Fruit fly (Drosophila melanogaster) whole organism, adult: ENCODE results near the gene CG1316.

ENCODE experiments used
- CG11617 ChIP-seq: fragments of 200-800 bp; sonication (Bioruptor generic); optimal IDR thresholded peaks from 2 replicates; lab custom pipeline; 2017; ENCODE audit warnings: mild to moderate bottlenecking, missing biosample characterization, missing genetic modification reagents, missing genetic modification characterization
- CG12768 ChIP-seq: fragments of 200-800 bp; sonication (Bioruptor generic); optimal IDR thresholded peaks from 2 replicates; lab custom pipeline; 2017; ENCODE audit warnings: missing biosample characterization, missing genetic modification characterization, mild to moderate bottlenecking, moderate library complexity, missing genetic modification reagents
- CG33017 ChIP-seq: fragments of 200-800 bp; sonication (Bioruptor generic); optimal IDR thresholded peaks from 2 replicates; lab custom pipeline; 2018; ENCODE audit warnings: missing biosample characterization, mild to moderate bottlenecking, missing genetic modification characterization, moderate library complexity
- CG7101 ChIP-seq: fragments of 200-800 bp; sonication (Bioruptor generic); optimal IDR thresholded peaks from 2 replicates; lab custom pipeline; 2018; ENCODE audit warnings: missing biosample characterization, mild to moderate bottlenecking, missing genetic modification characterization, moderate library complexity
- Crg-1 ChIP-seq: fragments of 200-800 bp; sonication (Bioruptor generic); optimal IDR thresholded peaks from 2 replicates; lab custom pipeline; 2016; ENCODE audit warnings: missing biosample characterization, missing genetic modification characterization
- Mnt ChIP-seq: fragments of 200-800 bp; sonication (Bioruptor generic); optimal IDR thresholded peaks from 2 replicates; lab custom pipeline; 2016; ENCODE audit warnings: missing biosample characterization, mild to moderate bottlenecking, missing genetic modification characterization
- bab1 ChIP-seq: fragments of 200-800 bp; sonication (Bioruptor generic); optimal IDR thresholded peaks from 3 replicates; lab custom pipeline; 2019; ENCODE audit warnings: missing biosample characterization, mild to moderate bottlenecking, missing genetic modification characterization, moderate library complexity
- cic ChIP-seq: fragments of 200-800 bp; sonication (Bioruptor generic); optimal IDR thresholded peaks from 2 replicates; lab custom pipeline; 2017; ENCODE audit warnings: missing biosample characterization, mild to moderate bottlenecking, missing genetic modification characterization, moderate library complexity
- cnc ChIP-seq, 2 experiments: fragments of >200 bp; optimal IDR thresholded peaks; 2 replicates each; lab custom pipeline; 2017
- kay ChIP-seq: fragments of 200-800 bp; sonication (Bioruptor generic); peaks from one replicate; lab custom pipeline; 2016; ENCODE audit warnings: missing biosample characterization, missing genetic modification characterization, borderline replicate concordance
- tj ChIP-seq: fragments of 200-800 bp; sonication (Bioruptor generic); optimal IDR thresholded peaks from 3 replicates; lab custom pipeline; 2017; ENCODE audit warnings: missing biosample characterization, mild to moderate bottlenecking, missing genetic modification characterization, moderate library complexity
- toe ChIP-seq: fragments of 200-800 bp; sonication (Bioruptor generic); optimal IDR thresholded peaks from 2 replicates; lab custom pipeline; 2016; ENCODE audit warnings: missing biosample characterization, missing genetic modification characterization

DNA sequence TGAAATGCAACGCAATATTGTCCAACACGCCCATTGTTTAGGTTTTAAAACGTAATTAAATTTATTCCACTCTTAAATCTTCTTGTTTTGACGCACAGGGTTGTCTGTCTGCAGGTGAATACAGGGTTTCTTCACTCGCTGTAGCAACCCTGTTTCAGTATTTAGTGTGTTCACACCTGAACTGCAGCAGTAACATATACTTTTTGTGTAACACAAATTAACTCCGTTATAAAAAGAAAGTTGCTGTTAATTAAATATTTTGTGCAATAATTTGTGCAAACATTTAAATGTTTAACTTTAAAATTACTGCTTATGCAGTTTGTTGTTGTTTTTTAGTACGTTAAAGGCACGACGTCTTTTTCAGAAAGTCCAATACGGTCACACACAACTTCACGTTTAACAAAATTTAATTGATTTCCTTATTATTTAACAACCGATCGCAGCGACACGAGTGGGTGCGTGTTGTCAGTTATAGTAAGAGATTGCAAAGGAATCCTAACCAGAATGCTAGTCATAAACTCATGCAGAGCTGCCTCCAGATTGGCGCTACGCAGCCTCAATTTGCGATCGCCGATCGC, 8.6 kb downstream of the CG1316 start, which contains the start of the genes CG15012 and Fdx2:
- TF ChIP-seq toe (GFP tag; lab: Kevin White, UChicago): no peak
- TF ChIP-seq CG12768 (GFP tag; lab: Kevin White, UChicago): no peak
- TF ChIP-seq CG33017 (tag; lab: Kevin White, UChicago): no peak
- no peak for TF ChIP-seq cnc (optimal IDR thresholded peaks at IDR 0.05; lab: Kevin White, UChicago)
- no peak for TF ChIP-seq kay
- TF ChIP-seq CG7101 (tag; lab: Kevin White, UChicago): peak; percentile 8
- TF ChIP-seq Crg-1: no peak
- TF ChIP-seq CG11617 (GFP tag; lab: Kevin White, UChicago): no peak
- peak; percentile 73 for TF ChIP-seq Mnt (GFP tag; lab: Kevin White, UChicago)
- TF ChIP-seq cic: no peak
- TF ChIP-seq tj (GFP tag; lab: Kevin White, UChicago): peak; percentile 17
- peak; percentile 12 for TF ChIP-seq bab1 (GFP tag; lab: Kevin White, UChicago)
